Fruit fly (Drosophila melanogaster) whole organism, embryonic: ENCODE data around the gene RtcB.

Source experiments
- Atf-2 ChIP-seq: fragments of 200-800 bp; sonication (Bioruptor generic); optimal IDR thresholded peaks from 2 replicates; lab custom pipeline; 2016; ENCODE audit warnings: missing biosample characterization, missing genetic modification characterization
- Atf6 ChIP-seq: fragments of 200-800 bp; sonication (Bioruptor generic); IDR thresholded peaks from 2 replicates; pipeline ENCODE4 v1.3.6; 2022; ENCODE audit warnings: missing biosample characterization, missing genetic modification characterization
- Awh ChIP-seq: fragments of 200-800 bp; sonication (Bioruptor generic); IDR thresholded peaks from 2 replicates; pipeline ENCODE4, ENCODE4 v1.3.6; 2022; ENCODE audit warnings: missing biosample characterization, missing genetic modification characterization
- CG11247 ChIP-seq: fragments of 200-800 bp; sonication (Bioruptor generic); IDR thresholded peaks from 2 replicates; pipeline ENCODE4 v1.3.6; 2022; ENCODE audit warnings: missing biosample characterization, missing genetic modification characterization
- CG12104 ChIP-seq: fragments of 200-800 bp; sonication (Bioruptor generic); optimal IDR thresholded peaks from 3 replicates; lab custom pipeline; 2016; ENCODE audit warnings: missing biosample characterization, missing genetic modification characterization
- CG12769 ChIP-seq: fragments of 200-800 bp; sonication (Bioruptor generic); optimal IDR thresholded peaks from 2 replicates; lab custom pipeline; 2019; ENCODE audit warnings: missing biosample characterization, mild to moderate bottlenecking, missing genetic modification characterization, moderate library complexity
- CG13894 ChIP-seq: fragments of 200-800 bp; sonication (Bioruptor generic); optimal IDR thresholded peaks from 3 replicates; lab custom pipeline; 2018; ENCODE audit warnings: missing biosample characterization, mild to moderate bottlenecking, missing genetic modification characterization, moderate library complexity
- CG15514 ChIP-seq: fragments of 200-800 bp; sonication (Bioruptor generic); optimal IDR thresholded peaks from 3 replicates; lab custom pipeline; 2017; ENCODE audit warnings: missing biosample characterization, missing genetic modification characterization, mild to moderate bottlenecking, moderate library complexity, missing genetic modification reagents
- CG17328 ChIP-seq: fragments of 200-800 bp; sonication (Bioruptor generic); IDR thresholded peaks from 2 replicates; pipeline ENCODE4 v1.3.6; 2022; ENCODE audit warnings: missing biosample characterization, missing genetic modification characterization
- CG2199 ChIP-seq: fragments of 200-800 bp; sonication (Bioruptor generic); IDR thresholded peaks from 3 replicates; pipeline ENCODE4 v1.3.6; 2022; ENCODE audit warnings: missing biosample characterization, missing genetic modification characterization
- CG2712 ChIP-seq: fragments of 200-800 bp; optimal IDR thresholded peaks from 3 replicates; lab custom pipeline; 2019; ENCODE audit warnings: missing biosample characterization, mild to moderate bottlenecking, missing genetic modification characterization, moderate library complexity
- CG31441 ChIP-seq: fragments of 200-800 bp; sonication (Bioruptor generic); IDR thresholded peaks from 2 replicates; pipeline ENCODE4 v1.3.6; 2022; ENCODE audit warnings: missing biosample characterization, missing genetic modification characterization
- CG43689 ChIP-seq: fragments of 200-800 bp; sonication (Bioruptor generic); IDR thresholded peaks from 2 replicates; pipeline ENCODE4 v1.3.6; 2022; ENCODE audit warnings: missing biosample characterization, missing genetic modification characterization
- CG4707 ChIP-seq: fragments of 200-800 bp; sonication (Bioruptor generic); optimal IDR thresholded peaks from 2 replicates; lab custom pipeline; 2018; ENCODE audit warnings: missing biosample characterization, mild to moderate bottlenecking, missing genetic modification characterization, moderate library complexity
- CG5180 ChIP-seq: fragments of 200-800 bp; sonication (Bioruptor generic); optimal IDR thresholded peaks from 3 replicates; lab custom pipeline; 2017; ENCODE audit warnings: missing biosample characterization, missing genetic modification characterization, mild to moderate bottlenecking, moderate library complexity, missing genetic modification reagents
- CG6765 ChIP-seq: fragments of 200-800 bp; sonication (Bioruptor generic); optimal IDR thresholded peaks from 3 replicates; lab custom pipeline; 2017; ENCODE audit warnings: missing biosample characterization, mild to moderate bottlenecking, missing genetic modification characterization
- CG7963 ChIP-seq: fragments of 200-800 bp; sonication (Bioruptor generic); IDR thresholded peaks from 3 replicates; pipeline ENCODE4 v1.3.6; 2022; ENCODE audit warnings: missing biosample characterization, missing genetic modification characterization; ENCODE audit not compliant: partially characterized antibody
- CG7987 ChIP-seq: fragments of 200-800 bp; sonication (Bioruptor generic); optimal IDR thresholded peaks from 2 replicates; lab custom pipeline; 2018; ENCODE audit warnings: missing biosample characterization, mild to moderate bottlenecking, missing genetic modification characterization, moderate library complexity
- CG9609 ChIP-seq: fragments of 200-800 bp; sonication (Bioruptor generic); optimal IDR thresholded peaks from 3 replicates; lab custom pipeline; 2016; ENCODE audit warnings: missing biosample characterization, missing genetic modification characterization
- CG9932 ChIP-seq: fragments of 200-800 bp; sonication (Bioruptor generic); IDR thresholded peaks from 2 replicates; pipeline ENCODE4 v1.3.6; 2022; ENCODE audit warnings: missing biosample characterization, missing genetic modification characterization
- CTCF ChIP-seq: fragments of 200-800 bp; sonication (Bioruptor generic); optimal IDR thresholded peaks from 2 replicates; lab custom pipeline; 2017; ENCODE audit warnings: missing biosample characterization, mild to moderate bottlenecking, missing genetic modification characterization, moderate library complexity
- Chrac-16 ChIP-seq: fragments of 200-800 bp; sonication (Bioruptor generic); optimal IDR thresholded peaks from 3 replicates; lab custom pipeline; 2016; ENCODE audit warnings: missing biosample characterization, missing genetic modification characterization
- D ChIP-seq, 2 experiments: fragments of 200-800 bp in 1 of 2; fragments of >200 bp in 1 of 2; sonication (Bioruptor generic) in 1 of 2; optimal IDR thresholded peaks; 2 replicates in 1 of 2; 3 replicates in 1 of 2; lab custom pipeline; 2017; ENCODE audit warnings: mild to moderate bottlenecking in 1 of 2, missing biosample characterization in 1 of 2, missing genetic modification characterization in 1 of 2, missing genetic modification reagents in 1 of 2
- Deaf1 ChIP-seq: fragments of 200-800 bp; optimal IDR thresholded peaks from 3 replicates; lab custom pipeline; 2019; ENCODE audit warnings: missing biosample characterization, mild to moderate bottlenecking, missing genetic modification characterization, moderate library complexity
- Ets97D ChIP-seq: fragments of 200-800 bp; sonication (Bioruptor generic); optimal IDR thresholded peaks from 3 replicates; lab custom pipeline; 2016; ENCODE audit warnings: missing biosample characterization, missing genetic modification characterization
- HHEX ChIP-seq: fragments of 200-800 bp; sonication (Bioruptor generic); optimal IDR thresholded peaks from 3 replicates; lab custom pipeline; 2017; ENCODE audit warnings: missing biosample characterization, mild to moderate bottlenecking, missing genetic modification characterization, missing genetic modification reagents
- Hr39 ChIP-seq: fragments of >200 bp; optimal IDR thresholded peaks from 2 replicates; lab custom pipeline; 2017
- Meics ChIP-seq: fragments of 200-800 bp; sonication (Bioruptor generic); optimal IDR thresholded peaks from 2 replicates; lab custom pipeline; 2017; ENCODE audit warnings: missing biosample characterization, mild to moderate bottlenecking, missing genetic modification characterization
- Sry-β ChIP-seq: fragments of 200-800 bp; sonication (Bioruptor generic); optimal IDR thresholded peaks from 2 replicates; lab custom pipeline; 2018; ENCODE audit warnings: missing biosample characterization, mild to moderate bottlenecking, missing genetic modification characterization, moderate library complexity
- Taf1 ChIP-seq: fragments of 200-800 bp; sonication (Bioruptor generic); IDR thresholded peaks from 2 replicates; pipeline ENCODE4 v1.3.6; 2022; ENCODE audit warnings: missing biosample characterization, missing genetic modification characterization
- aop ChIP-seq: fragments of 200-800 bp; sonication (Bioruptor generic); IDR thresholded peaks from 2 replicates; pipeline ENCODE4 v1.3.6; 2022; ENCODE audit warnings: missing biosample characterization, missing genetic modification characterization
- ara ChIP-seq: fragments of 200-800 bp; sonication (Bioruptor generic); IDR thresholded peaks from 2 replicates; pipeline ENCODE4 v1.3.6; 2022; ENCODE audit warnings: missing biosample characterization, missing genetic modification characterization
- ato ChIP-seq: fragments of 200-800 bp; sonication (Bioruptor generic); IDR thresholded peaks from 2 replicates; pipeline ENCODE4 v1.3.6; 2022; ENCODE audit warnings: missing biosample characterization, missing genetic modification characterization; ENCODE audit not compliant: partially characterized antibody
- cas ChIP-seq: fragments of 200-800 bp; sonication (Bioruptor generic); IDR thresholded peaks from 2 replicates; pipeline ENCODE4 v1.3.6; 2022; ENCODE audit warnings: missing biosample characterization, missing genetic modification characterization
- corto ChIP-seq: fragments of 200-800 bp; sonication (Bioruptor generic); optimal IDR thresholded peaks from 2 replicates; lab custom pipeline; 2016; ENCODE audit warnings: missing biosample characterization, mild to moderate bottlenecking, missing genetic modification characterization, moderate library complexity
- crc ChIP-seq: fragments of 200-800 bp; sonication (Bioruptor generic); optimal IDR thresholded peaks from 2 replicates; lab custom pipeline; 2016; ENCODE audit warnings: missing biosample characterization, missing genetic modification characterization
- crol ChIP-seq: fragments of 200-800 bp; sonication (Bioruptor generic); IDR thresholded peaks from 2 replicates; pipeline ENCODE4 v1.3.6; 2022; ENCODE audit warnings: missing biosample characterization, missing genetic modification characterization
- da ChIP-seq: fragments of 200-800 bp; sonication (Bioruptor generic); optimal IDR thresholded peaks from 2 replicates; lab custom pipeline; 2016; ENCODE audit warnings: missing biosample characterization, missing genetic modification characterization
- dm ChIP-seq: fragments of 200-800 bp; sonication (Bioruptor generic); optimal IDR thresholded peaks from 3 replicates; lab custom pipeline; 2016; ENCODE audit warnings: missing biosample characterization, missing genetic modification characterization
- dysf ChIP-seq: fragments of 200-800 bp; sonication (Bioruptor generic); IDR thresholded peaks from 3 replicates; pipeline ENCODE4 v1.3.6; 2022; ENCODE audit warnings: missing biosample characterization, missing genetic modification characterization
- fd3F ChIP-seq: fragments of 200-800 bp; sonication (Bioruptor generic); optimal IDR thresholded peaks from 2 replicates; lab custom pipeline; 2018; ENCODE audit warnings: missing biosample characterization, mild to moderate bottlenecking, missing genetic modification characterization, moderate library complexity
- ftz-f1 ChIP-seq: fragments of 200-800 bp; sonication (Bioruptor generic); optimal IDR thresholded peaks from 2 replicates; lab custom pipeline; 2016; ENCODE audit warnings: missing biosample characterization, missing genetic modification characterization
- gce ChIP-seq: fragments of 200-800 bp; sonication (Bioruptor generic); IDR thresholded peaks from 3 replicates; pipeline ENCODE4 v1.3.6; 2022; ENCODE audit warnings: missing biosample characterization, missing genetic modification characterization
- ham ChIP-seq: fragments of 200-800 bp; sonication (Bioruptor generic); IDR thresholded peaks from 2 replicates; pipeline ENCODE4 v1.3.6; 2022; ENCODE audit warnings: missing biosample characterization, missing genetic modification characterization
- her ChIP-seq: fragments of 200-800 bp; sonication (Bioruptor generic); optimal IDR thresholded peaks from 2 replicates; lab custom pipeline; 2016; ENCODE audit warnings: missing biosample characterization, missing genetic modification characterization
- odd ChIP-seq: fragments of 200-800 bp; sonication (Bioruptor generic); optimal IDR thresholded peaks from 2 replicates; lab custom pipeline; 2017; ENCODE audit warnings: missing biosample characterization, mild to moderate bottlenecking, missing genetic modification characterization
- phol ChIP-seq: fragments of 200-800 bp; sonication (Bioruptor generic); optimal IDR thresholded peaks from 3 replicates; lab custom pipeline; 2018; ENCODE audit warnings: missing biosample characterization, mild to moderate bottlenecking, missing genetic modification characterization, moderate library complexity
- pnt ChIP-seq: fragments of 200-800 bp; sonication (Bioruptor generic); optimal IDR thresholded peaks from 3 replicates; lab custom pipeline; 2016; ENCODE audit warnings: missing biosample characterization, missing genetic modification characterization
- prd ChIP-seq, 3 experiments: fragments of >200 bp in 2 of 3; fragments of 200-800 bp in 1 of 3; sonication (Bioruptor generic) in 1 of 3; optimal IDR thresholded peaks in 2 of 3; IDR thresholded peaks in 1 of 3; 2 replicates in 2 of 3; 3 replicates in 1 of 3; pipeline versions ENCODE4 v1.3.6 to Lab custom; 2017 to 2022; ENCODE audit warnings: missing biosample characterization in 1 of 3, missing genetic modification characterization in 1 of 3
- pzg ChIP-seq: fragments of 200-800 bp; sonication (Bioruptor generic); optimal IDR thresholded peaks from 3 replicates; lab custom pipeline; 2018; ENCODE audit warnings: missing biosample characterization, mild to moderate bottlenecking, missing genetic modification characterization, moderate library complexity
- sc ChIP-seq, 3 experiments: fragments of >200 bp in 2 of 3; fragments of 200-800 bp in 1 of 3; sonication (Bioruptor generic) in 1 of 3; optimal IDR thresholded peaks; 2 replicates in 2 of 3; 3 replicates in 1 of 3; lab custom pipeline; 2017; ENCODE audit warnings: mild to moderate bottlenecking in 1 of 3, missing biosample characterization in 1 of 3, missing genetic modification characterization in 1 of 3, missing genetic modification reagents in 1 of 3
- yki ChIP-seq: fragments of >200 bp; optimal IDR thresholded peaks from 3 replicates; lab custom pipeline; 2018

Gene RtcB

DNA sequence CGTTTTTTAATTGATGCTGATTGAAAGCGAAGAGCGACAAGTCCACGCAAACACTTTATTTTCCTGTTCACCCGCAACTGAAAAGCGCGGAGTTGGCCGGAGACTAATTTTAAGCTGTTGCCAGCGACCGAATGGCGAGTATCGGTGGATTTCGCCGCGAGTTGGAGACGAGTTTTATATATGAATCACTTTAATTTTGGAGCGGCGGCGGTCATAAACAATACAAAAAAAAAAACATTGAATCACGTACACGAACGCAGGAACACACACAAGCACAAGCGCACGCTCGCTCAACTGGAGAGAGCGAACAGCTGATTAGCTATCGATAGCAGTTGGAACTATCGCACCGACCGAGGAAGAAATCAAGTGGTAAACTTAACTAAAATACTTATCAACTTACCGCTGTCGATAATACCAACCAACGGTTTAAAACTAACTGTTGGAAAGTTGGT lies 4.1 kb upstream of the RtcB start, which contains the start of gene Pax (continued):
- TF ChIP-seq gce (GFP tag; lab: Robert Waterston, UW): no peak
- TF ChIP-seq CG12769 (tag; lab: Kevin White, UChicago): no peak
- TF ChIP-seq CG13894 (tag; lab: Kevin White, UChicago): no peak
- no peak for TF ChIP-seq CG11247 (GFP tag; lab: Robert Waterston, UW)
- peak; percentile 63 for TF ChIP-seq Ets97D (GFP tag; lab: Kevin White, UChicago)
- TF ChIP-seq CG5180 (GFP tag; lab: Kevin White, UChicago): no peak
- TF ChIP-seq CG12104 (GFP tag; lab: Kevin White, UChicago): no peak
- peak; percentile 64 for TF ChIP-seq CG15514 (GFP tag; lab: Kevin White, UChicago)
- TF ChIP-seq Atf-2: no peak
- TF ChIP-seq odd (GFP tag; lab: Kevin White, UChicago): no peak
- TF ChIP-seq CG17328 (GFP tag; lab: Robert Waterston, UW): no peak
- no peak for TF ChIP-seq cas (GFP tag; lab: Robert Waterston, UW)
- peak; percentile 90 for TF ChIP-seq CG7963 (GFP tag; lab: Robert Waterston, UW)
- no peak for TF ChIP-seq Awh (GFP tag; lab: Robert Waterston, UW)
- no peak for TF ChIP-seq crol (GFP tag; lab: Robert Waterston, UW)
- TF ChIP-seq Taf1 (GFP tag; lab: Robert Waterston, UW): no peak
- no peak for TF ChIP-seq aop (GFP tag; lab: Robert Waterston, UW)
- no peak for TF ChIP-seq CG9609 (GFP tag; lab: Kevin White, UChicago)
- TF ChIP-seq ara: no peak
- TF ChIP-seq D (optimal IDR thresholded peaks at IDR 0.05; lab: Kevin White, UChicago): no peak
- no peak for TF ChIP-seq D (GFP tag; optimal IDR thresholded peaks at IDR 0.05; lab: Kevin White, UChicago)
- TF ChIP-seq dm (GFP tag; lab: Kevin White, UChicago): no peak
- no peak for TF ChIP-seq ham (GFP tag; lab: Robert Waterston, UW)
- TF ChIP-seq crc (GFP tag; lab: Kevin White, UChicago): no peak
- TF ChIP-seq CG4707 (GFP tag; lab: Kevin White, UChicago): no peak
- TF ChIP-seq CG7987 (GFP tag; lab: Kevin White, UChicago): no peak
- TF ChIP-seq Sry-β (GFP tag; lab: Kevin White, UChicago): no peak
- peak; percentile 5; the same call in 1 of the 2 replicates for TF ChIP-seq CG9932
- TF ChIP-seq her: no peak
- TF ChIP-seq phol (tag; lab: Kevin White, UChicago): no peak
- TF ChIP-seq CTCF: no peak
- no peak for TF ChIP-seq Atf6 (GFP tag; lab: Robert Waterston, UW)
- TF ChIP-seq CG6765 (GFP tag; lab: Kevin White, UChicago): no peak
- TF ChIP-seq CG31441 (GFP tag; lab: Robert Waterston, UW): no peak
- TF ChIP-seq Hr39: no peak
- no peak for TF ChIP-seq fd3F
- TF ChIP-seq da: no peak
- no peak for TF ChIP-seq ftz-f1 (GFP tag; lab: Kevin White, UChicago)
- peak; percentile 95 for TF ChIP-seq pzg (GFP tag; lab: Kevin White, UChicago)
- no peak for TF ChIP-seq pnt (GFP tag; lab: Kevin White, UChicago)
- 0 out of 3 replicates have a peak, but pooled peaks have one; percentile 32 for TF ChIP-seq CG2199
- TF ChIP-seq Meics (GFP tag; lab: Kevin White, UChicago): no peak
- TF ChIP-seq corto (GFP tag; lab: Kevin White, UChicago): no peak
- no peak for TF ChIP-seq sc (optimal IDR thresholded peaks at IDR 0.05; lab: Kevin White, UChicago)
- no peak for TF ChIP-seq sc (GFP tag; optimal IDR thresholded peaks at IDR 0.05; lab: Kevin White, UChicago)
- TF ChIP-seq Deaf1: no peak
- TF ChIP-seq dysf (GFP tag; lab: Robert Waterston, UW): no peak
- TF ChIP-seq CG2712: no peak
- TF ChIP-seq CG43689 (GFP tag; lab: Robert Waterston, UW): no peak
- peak; percentile 92 for TF ChIP-seq ato (GFP tag; lab: Robert Waterston, UW)
- TF ChIP-seq HHEX (GFP tag; lab: Kevin White, UChicago): no peak
- TF ChIP-seq Chrac-16 (GFP tag; lab: Kevin White, UChicago): no peak
- no peak for TF ChIP-seq prd (optimal IDR thresholded peaks at IDR 0.05; lab: Kevin White, UChicago)
- no peak for TF ChIP-seq prd (GFP tag; IDR thresholded peaks at IDR 0.05; lab: Robert Waterston, UW)
- TF ChIP-seq yki (lab: Kevin White, UChicago): no peak
